Fruit fly (Drosophila melanogaster): ENCODE data around the gene CG3618.

DNA sequence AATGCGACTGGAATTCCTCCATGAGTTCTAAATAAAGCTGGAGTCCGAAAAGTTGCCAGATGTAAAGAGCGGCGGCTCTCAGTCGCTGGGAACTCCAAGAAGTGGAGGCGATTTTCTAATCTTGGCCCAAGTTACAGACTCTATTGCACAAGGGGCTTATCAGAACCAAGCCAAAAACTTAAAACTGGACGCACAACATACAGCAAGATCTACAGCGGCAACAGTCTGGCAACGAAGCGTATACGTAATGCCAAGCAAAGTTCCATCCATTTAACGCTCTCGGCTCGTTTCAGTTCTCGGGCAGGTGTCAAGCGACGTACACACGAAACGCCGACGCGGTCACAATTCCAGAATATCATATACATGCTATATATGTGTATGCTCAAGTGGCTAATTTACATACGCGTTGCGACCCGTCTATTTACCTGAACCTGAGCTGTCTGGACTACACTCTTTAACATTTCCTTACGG lies 22.0 kb upstream of the CG3618 start:
- no peak for TF ChIP-seq CG9948 (tag; optimal IDR thresholded peaks at IDR 0.05)
- no peak for TF ChIP-seq Pif1B (GFP tag; optimal IDR thresholded peaks at IDR 0.05)
- TF ChIP-seq CG12605 (GFP tag; IDR thresholded peaks at IDR 0.05), result no peak

All from whole organism, pupa.